Fruit fly (Drosophila melanogaster) whole organism, embryonic: ENCODE results near the gene CG32147.

Experiments
- BtbVII ChIP-seq: fragments of 200-800 bp; sonication (Bioruptor generic); optimal IDR thresholded peaks from 3 replicates; lab custom pipeline; 2017; ENCODE audit warnings: missing biosample characterization, mild to moderate bottlenecking, missing genetic modification characterization
- CG10565 ChIP-seq: fragments of 200-800 bp; sonication (Bioruptor generic); optimal IDR thresholded peaks from 3 replicates; lab custom pipeline; 2016; ENCODE audit warnings: missing biosample characterization, mild to moderate bottlenecking, missing genetic modification characterization
- CG11085 ChIP-seq: fragments of 200-800 bp; sonication (Bioruptor generic); IDR thresholded peaks from 2 replicates; pipeline ENCODE4 v1.3.6; 2022; ENCODE audit warnings: missing biosample characterization, missing genetic modification characterization
- CG11696 ChIP-seq: fragments of 200-800 bp; sonication (Bioruptor generic); IDR thresholded peaks from 2 replicates; pipeline ENCODE4 v1.3.6; 2022; ENCODE audit warnings: missing biosample characterization, missing genetic modification characterization
- CG14965 ChIP-seq: fragments of 200-800 bp; sonication (Bioruptor generic); optimal IDR thresholded peaks from 2 replicates; lab custom pipeline; 2016; ENCODE audit warnings: missing biosample characterization, missing genetic modification characterization, borderline replicate concordance
- CG15696 ChIP-seq: fragments of 200-800 bp; sonication (Bioruptor generic); optimal IDR thresholded peaks from 2 replicates; lab custom pipeline; 2019; ENCODE audit warnings: missing biosample characterization, mild to moderate bottlenecking, missing genetic modification characterization, moderate library complexity
- CG16813 ChIP-seq: fragments of 200-800 bp; sonication (Bioruptor generic); IDR thresholded peaks from 3 replicates; pipeline ENCODE4 v1.3.6; 2022; ENCODE audit warnings: missing biosample characterization, missing genetic modification characterization; ENCODE audit not compliant: partially characterized antibody
- CG16815 ChIP-seq: fragments of 200-800 bp; sonication (Bioruptor generic); optimal IDR thresholded peaks from 3 replicates; lab custom pipeline; 2017; ENCODE audit warnings: missing biosample characterization, mild to moderate bottlenecking, missing genetic modification characterization
- CG1792 ChIP-seq: fragments of 200-800 bp; sonication (Bioruptor generic); optimal IDR thresholded peaks from 2 replicates; lab custom pipeline; 2016; ENCODE audit warnings: missing biosample characterization, missing genetic modification characterization
- CG2120 ChIP-seq: fragments of 200-800 bp; sonication (Bioruptor generic); optimal IDR thresholded peaks from 3 replicates; lab custom pipeline; 2016; ENCODE audit warnings: missing biosample characterization, missing genetic modification characterization
- CG31224 ChIP-seq: fragments of 200-800 bp; sonication (Bioruptor generic); IDR thresholded peaks from 2 replicates; pipeline ENCODE4 v1.3.6; 2022; ENCODE audit warnings: missing biosample characterization, missing genetic modification characterization
- CG31365 ChIP-seq: fragments of 200-800 bp; sonication (Bioruptor generic); optimal IDR thresholded peaks from 2 replicates; lab custom pipeline; 2018; ENCODE audit warnings: missing biosample characterization, mild to moderate bottlenecking, missing genetic modification characterization
- CG32772 ChIP-seq: fragments of 200-800 bp; sonication (Bioruptor generic); IDR thresholded peaks from 2 replicates; pipeline ENCODE4 v1.3.6; 2022; ENCODE audit warnings: missing biosample characterization, missing genetic modification characterization
- CG33557 ChIP-seq: fragments of 200-800 bp; sonication (Bioruptor generic); optimal IDR thresholded peaks from 2 replicates; lab custom pipeline; 2019; ENCODE audit warnings: missing biosample characterization, mild to moderate bottlenecking, missing genetic modification characterization, moderate library complexity
- CG34376 ChIP-seq: fragments of 200-800 bp; sonication (Bioruptor generic); optimal IDR thresholded peaks from 2 replicates; lab custom pipeline; 2018; ENCODE audit warnings: missing biosample characterization, mild to moderate bottlenecking, missing genetic modification characterization
- CG34422 ChIP-seq: fragments of 200-800 bp; sonication (Bioruptor generic); IDR thresholded peaks from 3 replicates; pipeline ENCODE4 v1.3.6; 2022; ENCODE audit warnings: missing biosample characterization, missing genetic modification characterization
- CG4282 ChIP-seq: fragments of 200-800 bp; sonication (Bioruptor generic); optimal IDR thresholded peaks from 2 replicates; lab custom pipeline; 2016; ENCODE audit warnings: missing biosample characterization, missing genetic modification characterization
- CG6791 ChIP-seq: fragments of 200-800 bp; sonication (Bioruptor generic); IDR thresholded peaks from 3 replicates; pipeline ENCODE4 v1.3.6; 2022; ENCODE audit warnings: missing biosample characterization, missing genetic modification characterization; ENCODE audit not compliant: partially characterized antibody
- CG8281 ChIP-seq: fragments of 200-800 bp; sonication (Bioruptor generic); optimal IDR thresholded peaks from 2 replicates; lab custom pipeline; 2018; ENCODE audit warnings: missing biosample characterization, mild to moderate bottlenecking, missing genetic modification characterization, moderate library complexity
- D19A ChIP-seq: fragments of 200-800 bp; optimal IDR thresholded peaks from 3 replicates; lab custom pipeline; 2019; ENCODE audit warnings: missing biosample characterization, mild to moderate bottlenecking, missing genetic modification characterization, moderate library complexity
- HHEX ChIP-seq: fragments of 200-800 bp; sonication (Bioruptor generic); optimal IDR thresholded peaks from 3 replicates; lab custom pipeline; 2017; ENCODE audit warnings: missing biosample characterization, mild to moderate bottlenecking, missing genetic modification characterization, missing genetic modification reagents
- HLH3B ChIP-seq: fragments of 200-800 bp; sonication (Bioruptor generic); IDR thresholded peaks from 2 replicates; pipeline ENCODE4 v1.3.6; 2022; ENCODE audit warnings: missing biosample characterization, missing genetic modification characterization
- HLHmδ ChIP-seq: fragments of 200-800 bp; sonication (Bioruptor generic); optimal IDR thresholded peaks from 2 replicates; lab custom pipeline; 2018; ENCODE audit warnings: missing biosample characterization, mild to moderate bottlenecking, missing genetic modification characterization, moderate library complexity
- Hand ChIP-seq: fragments of 200-800 bp; sonication (Bioruptor generic); optimal IDR thresholded peaks from 2 replicates; lab custom pipeline; 2017; ENCODE audit warnings: mild to moderate bottlenecking, missing biosample characterization, missing genetic modification reagents, missing genetic modification characterization
- HmgD ChIP-seq: fragments of 200-800 bp; sonication (Bioruptor generic); optimal IDR thresholded peaks from 3 replicates; lab custom pipeline; 2016; ENCODE audit warnings: missing biosample characterization, missing genetic modification characterization
- HmgZ ChIP-seq: fragments of 200-800 bp; sonication (Bioruptor generic); optimal IDR thresholded peaks from 2 replicates; lab custom pipeline; 2018; ENCODE audit warnings: missing biosample characterization, mild to moderate bottlenecking, missing genetic modification characterization
- Lim3 ChIP-seq: fragments of 200-800 bp; sonication (Bioruptor generic); IDR thresholded peaks from 2 replicates; pipeline ENCODE4 v1.3.6; 2022; ENCODE audit warnings: missing biosample characterization, missing genetic modification characterization
- Nf-YB ChIP-seq: fragments of 200-800 bp; sonication (Bioruptor generic); optimal IDR thresholded peaks from 3 replicates; lab custom pipeline; 2019; ENCODE audit warnings: missing biosample characterization, mild to moderate bottlenecking, missing genetic modification characterization, moderate library complexity
- Oli ChIP-seq: fragments of 200-800 bp; sonication (Bioruptor generic); optimal IDR thresholded peaks from 2 replicates; lab custom pipeline; 2018; ENCODE audit warnings: missing biosample characterization, mild to moderate bottlenecking, missing genetic modification characterization, moderate library complexity
- Six4 ChIP-seq: fragments of 200-800 bp; sonication (Bioruptor generic); optimal IDR thresholded peaks from 2 replicates; lab custom pipeline; 2016; ENCODE audit warnings: missing biosample characterization, missing genetic modification characterization
- Sry-β ChIP-seq: fragments of 200-800 bp; sonication (Bioruptor generic); optimal IDR thresholded peaks from 2 replicates; lab custom pipeline; 2018; ENCODE audit warnings: missing biosample characterization, mild to moderate bottlenecking, missing genetic modification characterization, moderate library complexity
- ap ChIP-seq: fragments of 200-800 bp; sonication (Bioruptor generic); IDR thresholded peaks from 2 replicates; pipeline ENCODE4 v1.3.6; 2022; ENCODE audit warnings: missing biosample characterization, missing genetic modification characterization
- chif ChIP-seq, 2 experiments: fragments of 200-800 bp; sonication (Bioruptor generic); optimal IDR thresholded peaks; 3 replicates each; lab custom pipeline; 2016; ENCODE audit warnings: missing biosample characterization in 2 of 2, missing genetic modification characterization in 2 of 2
- danr ChIP-seq: fragments of 200-800 bp; sonication (Bioruptor generic); IDR thresholded peaks from 2 replicates; pipeline ENCODE4 v1.3.6; 2022; ENCODE audit warnings: missing biosample characterization, missing genetic modification characterization
- eve ChIP-seq, 2 experiments: fragments of >200 bp; optimal IDR thresholded peaks; 2 replicates each; lab custom pipeline; 2017; ENCODE audit warnings: missing biosample characterization in 2 of 2, missing genetic modification characterization in 2 of 2
- fd3F ChIP-seq: fragments of 200-800 bp; sonication (Bioruptor generic); optimal IDR thresholded peaks from 2 replicates; lab custom pipeline; 2018; ENCODE audit warnings: missing biosample characterization, mild to moderate bottlenecking, missing genetic modification characterization, moderate library complexity
- gce ChIP-seq: fragments of 200-800 bp; sonication (Bioruptor generic); IDR thresholded peaks from 3 replicates; pipeline ENCODE4 v1.3.6; 2022; ENCODE audit warnings: missing biosample characterization, missing genetic modification characterization
- gt ChIP-seq: fragments of 200-800 bp; sonication (Bioruptor generic); IDR thresholded peaks from 2 replicates; pipeline ENCODE4 v1.3.6; 2022; ENCODE audit warnings: missing biosample characterization, missing genetic modification characterization
- lilli ChIP-seq: fragments of 200-800 bp; sonication (Bioruptor generic); optimal IDR thresholded peaks from 3 replicates; lab custom pipeline; 2016; ENCODE audit warnings: missing biosample characterization, missing genetic modification characterization
- mirr ChIP-seq: fragments of 200-800 bp; sonication (Bioruptor generic); optimal IDR thresholded peaks from 3 replicates; lab custom pipeline; 2018; ENCODE audit warnings: missing biosample characterization, mild to moderate bottlenecking, missing genetic modification characterization
- nerfin-2 ChIP-seq: fragments of 200-800 bp; sonication (Bioruptor generic); IDR thresholded peaks from 2 replicates; pipeline ENCODE4 v1.3.6; 2022; ENCODE audit warnings: missing biosample characterization, missing genetic modification characterization; ENCODE audit not compliant: partially characterized antibody
- nmo ChIP-seq: fragments of 200-800 bp; sonication (Bioruptor generic); optimal IDR thresholded peaks from 2 replicates; lab custom pipeline; 2018; ENCODE audit warnings: missing biosample characterization, mild to moderate bottlenecking, missing genetic modification characterization, moderate library complexity
- shn ChIP-seq: fragments of 200-800 bp; sonication (Bioruptor generic); optimal IDR thresholded peaks from 3 replicates; lab custom pipeline; 2016; ENCODE audit warnings: missing biosample characterization, missing genetic modification characterization
- sr ChIP-seq: fragments of 200-800 bp; sonication (Bioruptor generic); IDR thresholded peaks from 3 replicates; pipeline ENCODE4 v1.3.6; 2022; ENCODE audit warnings: missing biosample characterization, missing genetic modification characterization
- tio ChIP-seq: fragments of 200-800 bp; sonication (Bioruptor generic); optimal IDR thresholded peaks from 2 replicates; lab custom pipeline; 2017; ENCODE audit warnings: missing biosample characterization, missing genetic modification characterization, inconsistent platforms
- toy ChIP-seq: fragments of 200-800 bp; sonication (Bioruptor generic); IDR thresholded peaks from 2 replicates; pipeline ENCODE4 v1.3.6; 2022; ENCODE audit warnings: missing biosample characterization, missing genetic modification characterization
- vfl ChIP-seq: fragments of 200-800 bp; sonication (Bioruptor generic); optimal IDR thresholded peaks from 2 replicates; lab custom pipeline; 2016; ENCODE audit warnings: missing biosample characterization, missing genetic modification characterization
- vvl ChIP-seq: fragments of 200-800 bp; sonication (Bioruptor generic); IDR thresholded peaks from 2 replicates; pipeline ENCODE4 v1.3.6; 2022; ENCODE audit warnings: missing biosample characterization, missing genetic modification characterization
- zen ChIP-seq: fragments of 200-800 bp; sonication (Bioruptor generic); optimal IDR thresholded peaks from 3 replicates; lab custom pipeline; 2018; ENCODE audit warnings: missing biosample characterization, mild to moderate bottlenecking, missing genetic modification characterization, moderate library complexity

The CG32147 gene

dm6 chr3L:15141118-15142003, 2.5 kb downstream of the CG32147 start (continued):
- TF ChIP-seq CG8281 (no peak), Six4 (no peak), eve (GFP tag; optimal IDR thresholded peaks at IDR 0.05; lab: Kevin White, UChicago) (no peak), CG16815 (GFP tag; lab: Kevin White, UChicago) (no peak), CG1792 (GFP tag; lab: Kevin White, UChicago) (no peak), CG11085 (GFP tag; lab: Robert Waterston, UW) (0 out of 2 replicates have a peak, but pooled peaks have one; percentile 17), mirr (GFP tag; lab: Kevin White, UChicago) (peak; percentile 41), Oli (tag; lab: Kevin White, UChicago) (no peak), tio (GFP tag; lab: Kevin White, UChicago) (no peak), CG34422 (peak; percentile 32; the same call in 2 of the 3 replicates), HmgD (GFP tag; lab: Kevin White, UChicago) (no peak), CG6791 (no peak), CG31224 (no peak), CG10565 (no peak), CG2120 (GFP tag; lab: Kevin White, UChicago) (peak; percentile 26), Hand (GFP tag; lab: Kevin White, UChicago) (no peak), ap (GFP tag; lab: Robert Waterston, UW) (no peak), CG32772 (GFP tag; lab: Robert Waterston, UW) (no peak), CG4282 (GFP tag; lab: Kevin White, UChicago) (no peak), CG15696 (no peak), vfl (GFP tag; lab: Kevin White, UChicago) (no peak), nerfin-2 (no peak), nmo (GFP tag; lab: Kevin White, UChicago) (peak; percentile 26), HmgZ (tag; lab: Kevin White, UChicago) (no peak), shn (GFP tag; lab: Kevin White, UChicago) (no peak), BtbVII (no peak), danr (GFP tag; lab: Robert Waterston, UW) (no peak), CG14965 (GFP tag; lab: Kevin White, UChicago) (no peak), Sry-β (GFP tag; lab: Kevin White, UChicago) (peak; percentile 96), HHEX (no peak), fd3F (GFP tag; lab: Kevin White, UChicago) (no peak), CG33557 (GFP tag; lab: Kevin White, UChicago) (no peak), CG34376 (no peak), CG16813 (GFP tag; lab: Robert Waterston, UW) (no peak), gt (no peak), CG31365 (tag; lab: Kevin White, UChicago) (no peak), Lim3 (no peak), lilli (no peak), vvl (peak; percentile 23), sr (GFP tag; lab: Robert Waterston, UW) (no peak), gce (0 out of 3 replicates have a peak, but pooled peaks have one; percentile 24), HLHmδ (GFP tag; lab: Kevin White, UChicago) (peak; percentile 33), chif (GFP tag; optimal IDR thresholded peaks at IDR 0.05; lab: Kevin White, UChicago) (no peak), HLH3B (GFP tag; lab: Robert Waterston, UW) (no peak), CG11696 (GFP tag; lab: Robert Waterston, UW) (0 out of 2 replicates have a peak, but pooled peaks have one; percentile 18), zen (tag; lab: Kevin White, UChicago) (peak; percentile 61), D19A (tag; lab: Kevin White, UChicago) (peak; percentile 14), Nf-YB (no peak), toy (GFP tag; lab: Robert Waterston, UW) (no peak)
